Worm (Caenorhabditis elegans): ENCODE measurements around the gene F58A3.3.

- no peak for TF ChIP-seq nhr-10 (tag; optimal IDR thresholded peaks at IDR 0.05)
- TF ChIP-seq nhr-28 (tag; optimal IDR thresholded peaks at IDR 0.05): no peak
- TF ChIP-seq nhr-25 (tag; optimal IDR thresholded peaks at IDR 0.05; ENCODE audit: borderline replicate concordance, insufficient read depth): no peak
- no peak for TF ChIP-seq nhr-237 (tag; optimal IDR thresholded peaks at IDR 0.05)
- TF ChIP-seq zag-1 (tag; optimal IDR thresholded peaks at IDR 0.05): no peak
- no peak for TF ChIP-seq gei-8 (GFP tag; optimal IDR thresholded peaks at IDR 0.05)
- TF ChIP-seq tra-1 (GFP tag; IDR thresholded peaks at IDR 0.05): no peak
- TF ChIP-seq ZK546.5 (tag; optimal IDR thresholded peaks at IDR 0.05): no peak
- no peak for TF ChIP-seq ces-1 (GFP tag; optimal IDR thresholded peaks at IDR 0.05)
- TF ChIP-seq ama-1 (optimal IDR thresholded peaks at IDR 0.05): no peak
- TF ChIP-seq nhr-48 (tag; optimal IDR thresholded peaks at IDR 0.05): no peak
- TF ChIP-seq aha-1 (tag): no peak
Measured at ce11 chrX:11032412-11032811, 20.0 kb downstream of the F58A3.3 start.
